Fruit fly (Drosophila melanogaster): ENCODE data around the gene CG14367.

DNA sequence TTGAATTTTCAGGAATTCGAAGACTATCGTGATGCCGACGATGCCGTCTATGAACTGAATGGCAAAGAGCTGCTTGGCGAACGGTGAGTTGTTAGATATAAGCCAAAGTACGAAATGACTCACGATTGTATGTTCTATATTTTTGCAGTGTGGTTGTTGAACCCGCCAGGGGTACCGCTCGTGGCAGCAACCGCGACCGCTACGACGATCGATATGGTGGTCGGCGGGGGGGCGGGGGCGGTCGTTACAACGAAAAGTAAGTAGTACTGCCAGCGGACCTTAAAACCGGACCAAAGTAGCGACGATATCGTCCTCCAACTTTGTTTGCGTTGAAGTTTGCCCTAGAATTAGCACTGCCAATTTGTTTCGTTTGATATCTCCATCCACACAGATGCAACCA, 31.7 kb upstream of the CG14367 start:
- TF ChIP-seq CG8478 (optimal IDR thresholded peaks at IDR 0.05) (no peak), CTCF (optimal IDR thresholded peaks at IDR 0.05) (no peak)

Data from S2 (cell line).